Worm (Caenorhabditis elegans): Measurements from ENCODE around the gene aco-1.
A peak's percentile ranks its signal among the peaks of the same experiment; 100 is the strongest.

The aco-1 gene

ce11 chrX:11339375-11339924 lies at the start of gene aco-1:
TSS of gene aco-1 (plus strand) at chrX:11339874.
- TF ChIP-seq nhr-120 (GFP tag; IDR thresholded peaks at IDR 0.05): no peak
- TF ChIP-seq F22D6.2 (tag; optimal IDR thresholded peaks at IDR 0.05): no peak
- TF ChIP-seq B0336.3 (GFP tag; IDR thresholded peaks at IDR 0.05): no peak
- no peak for TF ChIP-seq F33H1.4 (GFP tag; IDR thresholded peaks at IDR 0.05)
- no peak for TF ChIP-seq madf-8 (GFP tag; conservative IDR thresholded peaks at IDR 0.05)
- TF ChIP-seq dox-1 (GFP tag; IDR thresholded peaks at IDR 0.05): 0 out of 2 replicates have a peak, but pooled peaks have one; percentile 35
- no peak for TF ChIP-seq bed-1 (GFP tag; IDR thresholded peaks at IDR 0.05)
- no peak for TF ChIP-seq F55B11.4 (tag; optimal IDR thresholded peaks at IDR 0.05; ENCODE audit: borderline replicate concordance, insufficient read depth)
- no peak for TF ChIP-seq Y95B8A.8 (GFP tag; IDR thresholded peaks at IDR 0.05)
- TF ChIP-seq T07F8.4 (tag; optimal IDR thresholded peaks at IDR 0.05): no peak
- TF ChIP-seq egl-44 (GFP tag; IDR thresholded peaks at IDR 0.05): no peak
- no peak for TF ChIP-seq F37B4.10 (GFP tag; IDR thresholded peaks at IDR 0.05)
- no peak for TF ChIP-seq B0261.1 (tag; optimal IDR thresholded peaks at IDR 0.05)
- TF ChIP-seq xnd-1 (tag; optimal IDR thresholded peaks at IDR 0.05): no peak
- TF ChIP-seq madf-3 (GFP tag; IDR thresholded peaks at IDR 0.05): no peak
- TF ChIP-seq pbrm-1 (GFP tag; IDR thresholded peaks at IDR 0.05): no peak
- TF ChIP-seq K11D2.4 (GFP tag; IDR thresholded peaks at IDR 0.05): no peak
- TF ChIP-seq nfyb-1 (GFP tag; IDR thresholded peaks at IDR 0.05): 0 out of 2 replicates have a peak, but pooled peaks have one; percentile 41
- no peak for TF ChIP-seq B0019.2 (GFP tag; conservative IDR thresholded peaks at IDR 0.05)
- no peak for TF ChIP-seq zfh-2 (GFP tag; conservative IDR thresholded peaks at IDR 0.05)
- TF ChIP-seq ztf-3 (GFP tag; optimal IDR thresholded peaks at IDR 0.05): no peak
- TF ChIP-seq ceh-100 (GFP tag; IDR thresholded peaks at IDR 0.05): no peak
- no peak for TF ChIP-seq attf-6 (GFP tag; IDR thresholded peaks at IDR 0.05)
- TF ChIP-seq F10E7.11 (tag; optimal IDR thresholded peaks at IDR 0.05): no peak
- TF ChIP-seq cebp-1 (GFP tag; IDR thresholded peaks at IDR 0.05): no peak
- TF ChIP-seq cebp-1 (tag; optimal IDR thresholded peaks at IDR 0.05): no peak
- TF ChIP-seq let-607 (tag; optimal IDR thresholded peaks at IDR 0.05): peak in 1 of 2 experiments; percentile 33
- no peak for TF ChIP-seq fkh-3 (tag; optimal IDR thresholded peaks at IDR 0.05)
- no peak for TF ChIP-seq nhr-27 (tag; optimal IDR thresholded peaks at IDR 0.05)
- TF ChIP-seq C06A6.2 (GFP tag; conservative IDR thresholded peaks at IDR 0.05): no peak
- no peak for TF ChIP-seq snpc-4 (GFP tag; optimal IDR thresholded peaks at IDR 0.05)
- peak in 1 of 4 experiments; percentile 29 for TF ChIP-seq snpc-4 (tag; optimal IDR thresholded peaks at IDR 0.05)
- peak; percentile 72 for TF ChIP-seq nhr-80 (tag; optimal IDR thresholded peaks at IDR 0.05)
- TF ChIP-seq tbp1 (GFP tag; optimal IDR thresholded peaks at IDR 0.05): no peak
- no peak for TF ChIP-seq ccch-3 (GFP tag; optimal IDR thresholded peaks at IDR 0.05)
- no peak for TF ChIP-seq dpff-1 (tag; optimal IDR thresholded peaks at IDR 0.05)
- no peak for TF ChIP-seq B0035.1 (tag; optimal IDR thresholded peaks at IDR 0.05)
- peak; percentile 3; the same call in 1 of the 2 replicates for TF ChIP-seq hmg-1.2 (GFP tag; IDR thresholded peaks at IDR 0.05)
- TF ChIP-seq ztf-28 (GFP tag; IDR thresholded peaks at IDR 0.05): no peak
- no peak for TF ChIP-seq aptf-3 (GFP tag; IDR thresholded peaks at IDR 0.05)
- TF ChIP-seq tlf-1 (GFP tag; optimal IDR thresholded peaks at IDR 0.05): no peak
- peak; percentile 25 for TF ChIP-seq gei-17 (GFP tag; optimal IDR thresholded peaks at IDR 0.05)
- TF ChIP-seq ama-1 (optimal IDR thresholded peaks at IDR 0.05): no peak
- TF ChIP-seq ama-1 (GFP tag; optimal IDR thresholded peaks at IDR 0.05): no peak
- peak; percentile 28 for TF ChIP-seq attf-5 (GFP tag; optimal IDR thresholded peaks at IDR 0.05)
- no peak for TF ChIP-seq madf-10 (tag; optimal IDR thresholded peaks at IDR 0.05)

All from whole organism, young adult.